Worm (Caenorhabditis elegans) whole organism, L4 larva: ENCODE results near the gene atg-3.

ENCODE experiments used
- Y48G9A.11 ChIP-seq: fragments of 200-800 bp; sonication (Bioruptor generic); IDR thresholded peaks from 2 replicates; pipeline ENCODE4 v1.3.6; 2022; ENCODE audit warnings: missing genetic modification reagents, missing genetic modification characterization, missing compliant biosample characterization
- ama-1 ChIP-seq: fragments of 150-350 bp; optimal IDR thresholded peaks from 2 replicates; lab custom pipeline; 2014; ENCODE audit warnings: inconsistent platforms, mixed read lengths
- mdl-1 ChIP-seq, 2 experiments: fragments of 150-350 bp in 1 of 2; sonication (generic microtip) in 1 of 2; optimal IDR thresholded peaks; 2 replicates each; lab custom pipeline; 2014 to 2017; ENCODE audit warnings: missing biosample characterization in 2 of 2, missing genetic modification characterization in 2 of 2
- pha-4 ChIP-seq, 2 experiments: fragments of 150-350 bp in 1 of 2; fragments of 200-800 bp in 1 of 2; sonication (Bioruptor generic) in 1 of 2; IDR thresholded peaks in 1 of 2; optimal IDR thresholded peaks in 1 of 2; 2 replicates each; pipeline versions ENCODE4 v1.3.6 to Lab custom; 2014 to 2022; ENCODE audit warnings: missing genetic modification characterization in 2 of 2, missing genetic modification reagents in 2 of 2, missing biosample characterization in 1 of 2, missing compliant biosample characterization in 1 of 2
- tag-97 ChIP-seq: fragments of 200-800 bp; sonication (Bioruptor generic); IDR thresholded peaks from 2 replicates; pipeline ENCODE4 v1.3.6; 2022; ENCODE audit warnings: missing genetic modification characterization, missing compliant biosample characterization
- ztf-11 ChIP-seq: fragments of 150-350 bp; optimal IDR thresholded peaks from 2 replicates; lab custom pipeline; 2014; ENCODE audit warnings: missing biosample characterization, missing genetic modification characterization

DNA sequence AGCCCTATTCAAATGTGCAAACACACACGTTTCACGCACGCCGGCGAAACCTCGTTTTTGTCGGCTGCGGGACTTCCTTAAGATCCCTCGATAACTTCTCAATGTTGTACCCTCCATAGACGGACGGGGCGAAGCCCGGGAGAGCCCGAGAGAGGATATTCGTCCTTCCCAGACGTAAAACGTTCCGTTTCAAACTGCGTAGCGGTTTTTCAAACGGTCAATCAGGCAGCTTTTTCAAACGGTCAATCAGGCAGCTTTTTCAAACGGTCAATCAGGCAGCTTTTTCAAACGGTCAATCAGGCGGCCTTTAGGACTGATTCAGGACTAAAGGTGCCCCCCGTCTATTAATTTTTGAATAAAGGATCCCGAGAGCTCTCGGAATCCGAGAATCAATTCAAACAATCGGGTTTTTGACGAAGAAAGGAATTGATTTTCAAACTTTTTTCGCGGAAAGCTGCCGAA lies 19.1 kb upstream of the atg-3 start:
- TF ChIP-seq Y48G9A.11 (GFP tag; lab: Robert Waterston, UW) (peak; percentile 88), tag-97 (GFP tag; lab: Robert Waterston, UW) (no peak), mdl-1 (tag; optimal IDR thresholded peaks at IDR 0.05; lab: Kevin White, UChicago) (no peak), ztf-11 (tag; lab: Kevin White, UChicago) (no peak), pha-4 (GFP tag; IDR thresholded peaks at IDR 0.05; lab: Robert Waterston, UW) (0 out of 2 replicates have a peak, but pooled peaks have one; percentile 45), pha-4 (tag; optimal IDR thresholded peaks at IDR 0.05; lab: Kevin White, UChicago) (no peak), ama-1 (peak; percentile 95)
